Worm (Caenorhabditis elegans): ENCODE measurements around the gene ZK418.7.

The ZK418.7 gene

DNA sequence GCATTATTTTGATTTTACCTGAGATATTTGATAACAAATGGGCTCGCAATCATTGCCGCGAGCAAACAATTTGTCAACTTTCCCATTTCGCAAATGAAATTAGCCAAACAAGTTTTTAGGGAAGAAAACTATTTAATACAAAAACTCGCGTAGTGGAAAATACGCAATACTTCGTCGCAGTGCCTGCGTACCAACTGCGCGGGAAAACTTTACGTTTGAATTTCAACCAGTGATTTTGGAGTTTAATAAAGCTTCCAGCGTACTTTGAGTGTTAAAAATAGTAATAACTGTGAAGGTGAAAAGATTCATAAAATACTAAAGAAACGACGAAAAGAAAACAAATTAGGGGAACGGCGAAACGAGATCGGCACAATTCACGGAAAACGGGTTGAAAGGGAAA lies 4.3 kb upstream of the ZK418.7 start, which contains the start of gene tofu-7:
Gene tofu-7, minus strand, starts transcription at position 111 of the 400 bp plus-strand sequence.
- TF ChIP-seq klf-2 (GFP tag; conservative IDR thresholded peaks at IDR 0.05) (no peak), ztf-23 (GFP tag; IDR thresholded peaks at IDR 0.05) (no peak), med-1 (GFP tag; optimal IDR thresholded peaks at IDR 0.05; ENCODE audit: insufficient read depth) (no peak), cog-1 (tag; optimal IDR thresholded peaks at IDR 0.05) (no peak), ref-1 (GFP tag; conservative IDR thresholded peaks at IDR 0.05) (no peak), tab-1 (GFP tag; IDR thresholded peaks at IDR 0.05) (no peak), flt-1 (GFP tag; IDR thresholded peaks at IDR 0.05) (no peak), T22C8.4 (GFP tag; IDR thresholded peaks at IDR 0.05) (no peak), ztf-29 (GFP tag; IDR thresholded peaks at IDR 0.05) (no peak)

DNA sequence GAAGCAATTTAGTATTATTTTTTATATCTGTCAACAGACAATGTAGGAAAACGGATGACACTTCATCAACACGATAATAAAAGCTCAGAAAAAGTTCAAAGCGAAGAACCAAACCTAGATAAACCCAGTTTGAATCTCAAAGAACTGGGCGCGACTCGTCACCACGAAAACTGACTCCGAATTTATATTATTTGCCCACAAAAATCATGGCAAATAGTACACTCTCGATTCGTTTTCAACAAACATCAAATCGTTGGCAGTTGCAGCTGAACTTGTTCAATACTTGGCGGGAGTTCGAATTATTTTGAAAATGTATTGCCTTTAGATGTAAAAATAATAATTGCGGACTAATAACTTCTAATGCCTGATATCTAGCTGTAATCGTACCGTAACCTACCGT lies 2.5 kb upstream of the ZK418.7 start:
- TF ChIP-seq tab-1 (GFP tag; IDR thresholded peaks at IDR 0.05), result no peak
- TF ChIP-seq flt-1 (GFP tag; IDR thresholded peaks at IDR 0.05), result no peak
- no peak for TF ChIP-seq ref-1 (GFP tag; conservative IDR thresholded peaks at IDR 0.05)
- TF ChIP-seq ztf-23 (GFP tag; IDR thresholded peaks at IDR 0.05), result no peak
- no peak for TF ChIP-seq klf-2 (GFP tag; conservative IDR thresholded peaks at IDR 0.05)
- TF ChIP-seq ztf-29 (GFP tag; IDR thresholded peaks at IDR 0.05), result no peak
- no peak for TF ChIP-seq cog-1 (tag; optimal IDR thresholded peaks at IDR 0.05)
- TF ChIP-seq T22C8.4 (GFP tag; IDR thresholded peaks at IDR 0.05), result no peak
- TF ChIP-seq med-1 (GFP tag; optimal IDR thresholded peaks at IDR 0.05; ENCODE audit: insufficient read depth), result no peak

DNA sequence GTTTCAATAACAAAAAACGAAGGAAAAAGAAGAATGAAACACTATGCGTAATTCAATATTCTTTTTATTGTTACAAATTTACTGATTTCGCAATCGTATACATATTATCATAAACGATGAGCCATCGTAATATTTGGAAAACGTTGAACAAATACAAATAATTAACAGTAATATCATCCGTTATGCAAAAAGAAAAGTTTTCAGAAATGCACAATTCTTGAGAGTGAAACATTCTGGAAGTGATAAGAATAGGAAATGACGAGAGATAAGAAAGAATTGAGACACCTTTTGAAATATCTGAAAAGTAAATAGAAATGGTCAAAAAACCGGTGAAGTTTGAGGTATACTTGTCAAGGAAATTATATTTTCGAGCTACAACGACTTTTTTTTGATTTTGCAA lies 899 bp upstream of the ZK418.7 start:
- TF ChIP-seq klf-2 (GFP tag; conservative IDR thresholded peaks at IDR 0.05), result no peak
- no peak for TF ChIP-seq med-1 (GFP tag; optimal IDR thresholded peaks at IDR 0.05; ENCODE audit: insufficient read depth)
- no peak for TF ChIP-seq ref-1 (GFP tag; conservative IDR thresholded peaks at IDR 0.05)
- no peak for TF ChIP-seq ztf-23 (GFP tag; IDR thresholded peaks at IDR 0.05)
- TF ChIP-seq tab-1 (GFP tag; IDR thresholded peaks at IDR 0.05), result no peak
- no peak for TF ChIP-seq ztf-29 (GFP tag; IDR thresholded peaks at IDR 0.05)
- TF ChIP-seq flt-1 (GFP tag; IDR thresholded peaks at IDR 0.05), result no peak
- no peak for TF ChIP-seq T22C8.4 (GFP tag; IDR thresholded peaks at IDR 0.05)
- TF ChIP-seq cog-1 (tag; optimal IDR thresholded peaks at IDR 0.05), result no peak

DNA sequence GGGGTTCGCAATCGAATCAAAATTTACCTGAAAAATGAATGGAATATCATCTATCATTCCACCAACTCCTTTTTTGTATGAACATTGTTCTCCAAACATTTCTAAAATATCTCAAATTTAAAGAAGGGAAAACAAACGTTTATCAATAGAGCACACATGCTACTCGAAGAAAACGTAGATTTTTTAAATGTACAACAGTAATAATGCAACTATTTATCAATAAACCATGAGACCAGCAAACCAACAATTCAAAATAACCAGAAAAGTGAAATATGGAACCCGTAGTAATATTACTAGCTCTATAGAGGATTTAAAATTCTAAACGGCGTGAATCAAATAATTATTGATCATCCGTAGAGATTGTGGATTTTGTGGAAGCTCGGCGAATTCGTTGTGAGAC lies 1.9 kb downstream of the ZK418.7 start, which contains the start of gene ZK418.6:
Gene ZK418.6, minus strand, starts transcription at position 101 of the 400 bp plus-strand sequence.
- TF ChIP-seq T22C8.4 (GFP tag; IDR thresholded peaks at IDR 0.05), result no peak
- TF ChIP-seq klf-2 (GFP tag; conservative IDR thresholded peaks at IDR 0.05), result no peak
- TF ChIP-seq flt-1 (GFP tag; IDR thresholded peaks at IDR 0.05), result no peak
- TF ChIP-seq ztf-29 (GFP tag; IDR thresholded peaks at IDR 0.05), result no peak
- no peak for TF ChIP-seq ref-1 (GFP tag; conservative IDR thresholded peaks at IDR 0.05)
- no peak for TF ChIP-seq med-1 (GFP tag; optimal IDR thresholded peaks at IDR 0.05; ENCODE audit: insufficient read depth)
- no peak for TF ChIP-seq ztf-23 (GFP tag; IDR thresholded peaks at IDR 0.05)
- TF ChIP-seq tab-1 (GFP tag; IDR thresholded peaks at IDR 0.05), result no peak
- TF ChIP-seq cog-1 (tag; optimal IDR thresholded peaks at IDR 0.05), result no peak

DNA sequence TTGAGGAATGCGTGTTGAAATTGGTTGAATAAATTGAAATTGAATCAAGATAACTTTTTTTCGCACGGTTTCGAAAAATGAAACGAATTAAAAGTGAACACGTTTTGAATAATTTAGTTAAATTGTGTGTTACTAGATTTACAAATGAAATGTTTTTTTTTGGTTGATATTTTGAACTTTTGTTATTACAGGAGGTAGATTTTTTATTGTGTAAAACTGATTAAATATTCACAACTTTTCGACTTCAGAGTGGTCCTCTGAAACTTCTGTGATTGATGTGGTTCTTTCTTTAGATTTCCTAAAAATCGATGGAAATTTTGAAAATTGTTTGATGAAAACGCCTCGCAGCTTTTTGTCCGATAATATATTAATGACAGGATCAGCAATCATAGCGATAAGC lies 4.2 kb downstream of the ZK418.7 start, which contains the start of gene ZK418.13:
Gene ZK418.13, minus strand, starts transcription at position 101 of the 400 bp plus-strand sequence.
- TF ChIP-seq cog-1 (tag; optimal IDR thresholded peaks at IDR 0.05) (no peak), tab-1 (GFP tag; IDR thresholded peaks at IDR 0.05) (no peak), ztf-29 (GFP tag; IDR thresholded peaks at IDR 0.05) (no peak), med-1 (GFP tag; optimal IDR thresholded peaks at IDR 0.05; ENCODE audit: insufficient read depth) (no peak), ref-1 (GFP tag; conservative IDR thresholded peaks at IDR 0.05) (no peak), ztf-23 (GFP tag; IDR thresholded peaks at IDR 0.05) (no peak), T22C8.4 (GFP tag; IDR thresholded peaks at IDR 0.05) (no peak), klf-2 (GFP tag; conservative IDR thresholded peaks at IDR 0.05) (no peak), flt-1 (GFP tag; IDR thresholded peaks at IDR 0.05) (no peak)

DNA sequence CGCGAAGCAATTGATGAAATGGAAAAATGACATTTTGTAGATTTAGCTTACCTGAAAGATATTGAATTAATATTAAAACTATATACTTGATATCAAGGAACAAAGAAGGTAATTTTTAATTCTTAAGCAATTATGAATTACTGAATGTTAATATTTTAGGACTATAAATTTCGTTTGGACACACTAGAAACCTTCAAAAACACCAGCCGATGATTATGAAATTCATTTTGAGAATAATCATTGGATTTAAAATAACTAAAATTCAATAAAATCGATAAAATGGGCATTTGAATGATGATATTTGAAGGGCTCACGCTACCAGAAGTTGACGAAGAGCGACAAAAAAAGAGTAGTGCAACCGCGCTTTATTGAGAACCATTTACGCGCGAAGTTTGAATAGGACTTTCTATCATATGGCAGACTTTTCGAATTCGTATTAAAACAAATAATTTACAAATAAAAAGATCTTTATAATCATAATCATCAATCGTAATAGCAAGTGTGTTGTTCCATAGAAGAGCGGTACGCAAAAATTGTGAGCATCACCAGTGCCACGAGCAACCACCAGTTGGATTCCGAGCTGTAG lies 6.7 kb downstream of the ZK418.7 start, which contains the start of gene ZK418.5:
Gene ZK418.5, minus strand, starts transcription at position 51 of the 586 bp plus-strand sequence.
- TF ChIP-seq ztf-29 (GFP tag; IDR thresholded peaks at IDR 0.05) (no peak), flt-1 (GFP tag; IDR thresholded peaks at IDR 0.05) (no peak), ztf-23 (GFP tag; IDR thresholded peaks at IDR 0.05) (no peak), cog-1 (tag; optimal IDR thresholded peaks at IDR 0.05) (no peak), tab-1 (GFP tag; IDR thresholded peaks at IDR 0.05) (no peak), klf-2 (GFP tag; conservative IDR thresholded peaks at IDR 0.05) (no peak), med-1 (GFP tag; optimal IDR thresholded peaks at IDR 0.05; ENCODE audit: insufficient read depth) (no peak)

DNA sequence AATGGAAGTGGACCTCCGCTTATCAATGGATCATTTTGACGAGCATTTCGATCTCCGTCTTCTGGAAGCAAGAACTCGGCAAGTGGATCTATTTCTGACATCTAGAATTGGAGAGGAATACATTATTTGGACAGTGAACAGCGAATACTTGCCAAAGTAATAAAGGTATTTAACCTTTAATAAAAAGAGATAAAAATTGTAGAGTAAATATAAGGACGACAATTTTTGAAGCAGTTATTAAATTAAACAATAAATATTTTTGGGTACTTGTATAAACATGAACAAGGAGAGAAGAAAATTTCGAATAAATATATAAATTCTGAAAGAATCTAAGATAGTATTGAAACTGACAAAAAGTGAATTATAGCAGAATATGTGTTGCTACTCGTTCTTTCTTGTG lies 8.1 kb downstream of the ZK418.7 start, which contains the start of gene lin-37:
Gene lin-37, minus strand, starts transcription at position 101 of the 400 bp plus-strand sequence.
- TF ChIP-seq klf-2 (GFP tag; conservative IDR thresholded peaks at IDR 0.05) (no peak), ztf-29 (GFP tag; IDR thresholded peaks at IDR 0.05) (no peak), T22C8.4 (GFP tag; IDR thresholded peaks at IDR 0.05) (no peak), med-1 (GFP tag; optimal IDR thresholded peaks at IDR 0.05; ENCODE audit: insufficient read depth) (no peak), ztf-23 (GFP tag; IDR thresholded peaks at IDR 0.05) (no peak)

DNA sequence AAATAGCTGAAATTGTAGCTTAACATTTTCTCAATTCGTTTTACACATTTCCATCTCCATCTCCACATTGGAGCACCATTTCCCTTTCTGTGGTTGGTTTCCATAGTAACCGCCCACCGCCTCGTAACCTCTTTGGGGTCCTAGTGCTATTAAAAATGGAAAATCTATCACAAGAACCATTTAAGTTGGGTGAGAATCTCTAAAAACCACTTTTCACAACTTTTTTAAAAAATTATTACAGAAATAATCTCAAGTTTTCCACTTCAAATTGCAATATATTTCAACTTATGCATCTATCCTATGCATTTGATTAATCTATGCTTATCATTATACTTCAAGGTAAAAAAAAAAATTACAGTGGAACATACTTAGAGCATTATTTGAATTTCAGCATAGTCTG lies 10.6 kb downstream of the ZK418.7 start, which contains the start of gene tmem-17:
Gene tmem-17, plus strand, starts transcription at position 301 of the 400 bp plus-strand sequence.
- no peak for TF ChIP-seq ztf-29 (GFP tag; IDR thresholded peaks at IDR 0.05)

DNA sequence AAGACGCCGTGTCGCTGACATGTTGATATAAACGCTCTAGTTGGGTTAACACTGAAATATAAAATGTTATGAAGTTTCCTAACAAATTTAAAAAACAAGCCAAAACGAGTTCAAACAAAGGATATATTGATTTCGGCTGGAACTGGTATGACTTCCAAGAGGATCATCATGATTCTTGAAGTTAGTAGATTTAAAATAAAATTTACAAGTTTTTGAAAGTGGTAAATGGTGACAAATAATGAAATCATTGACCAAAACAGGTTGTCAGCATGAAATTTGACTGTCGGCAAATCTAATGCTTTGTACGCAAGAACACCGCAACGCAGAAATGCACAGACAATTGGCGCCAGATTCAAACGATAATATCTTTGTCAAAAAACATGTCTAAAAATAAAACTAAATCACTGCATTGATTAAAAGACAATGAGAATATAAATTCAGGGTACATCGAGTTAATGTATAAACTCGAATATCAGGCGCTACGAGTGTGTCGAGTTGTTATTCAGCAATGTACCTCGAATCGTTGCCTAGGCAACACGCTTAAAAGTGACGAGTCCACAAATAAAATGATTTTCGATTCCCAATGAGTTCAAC lies 12.0 kb downstream of the ZK418.7 start, which contains the start of the genes ubc-18 and R01H2.8:
Gene ubc-18, minus strand, starts transcription at position 51 of the 594 bp plus-strand sequence.
Gene R01H2.8, plus strand, starts transcription at position 544 of the 594 bp plus-strand sequence.
- TF ChIP-seq klf-2 (GFP tag; conservative IDR thresholded peaks at IDR 0.05), result no peak
- no peak for TF ChIP-seq ztf-23 (GFP tag; IDR thresholded peaks at IDR 0.05)

Data from whole organism, midembryonic.